Fruit fly (Drosophila melanogaster) whole organism, wandering third instar larva: Measurements from ENCODE around the gene side.

Source experiments
- Dfd ChIP-seq: fragments of >200 bp; optimal IDR thresholded peaks from 2 replicates; lab custom pipeline; 2017; ENCODE audit warnings: missing biosample characterization, missing genetic modification characterization
- GATAd ChIP-seq: sonication (Bioruptor generic); optimal IDR thresholded peaks from 2 replicates; lab custom pipeline; 2016; ENCODE audit warnings: missing biosample characterization, missing genetic modification characterization
- Myc ChIP-seq: fragments of >200 bp; optimal IDR thresholded peaks from 2 replicates; lab custom pipeline; 2017
- dmrt93B ChIP-seq: fragments of 200-800 bp; sonication (Bioruptor generic); optimal IDR thresholded peaks from 2 replicates; lab custom pipeline; 2018; ENCODE audit warnings: missing biosample characterization, mild to moderate bottlenecking, missing genetic modification characterization
- psq ChIP-seq: fragments of 200-800 bp; sonication (Bioruptor generic); optimal IDR thresholded peaks from 3 replicates; lab custom pipeline; 2017; ENCODE audit warnings: missing biosample characterization, mild to moderate bottlenecking, missing genetic modification characterization, moderate library complexity
- usp ChIP-seq: fragments of >200 bp; optimal IDR thresholded peaks from 2 replicates; lab custom pipeline; 2017; ENCODE audit warnings: missing biosample characterization, missing genetic modification characterization

dm6 chr3R:27441219-27441808 is 4.0 kb upstream of the side start:
- no peak for TF ChIP-seq Dfd (GFP tag; lab: Kevin White, UChicago)
- no peak for TF ChIP-seq dmrt93B
- no peak for TF ChIP-seq usp (GFP tag; lab: Kevin White, UChicago)
- TF ChIP-seq GATAd (GFP tag; lab: Kevin White, UChicago): no peak
- no peak for TF ChIP-seq psq (GFP tag; lab: Kevin White, UChicago)
- TF ChIP-seq Myc: no peak
